Worm (Caenorhabditis elegans) whole organism, L4/young adult: Measurements from ENCODE around the gene cyp-34A9.

Source experiments
- W03F9.2 ChIP-seq: fragments of 150-350 bp; optimal IDR thresholded peaks from 2 replicates; lab custom pipeline; 2014; ENCODE audit warnings: missing biosample characterization, missing genetic modification characterization
- dao-5 ChIP-seq: sonication (generic microtip); optimal IDR thresholded peaks from 2 replicates; lab custom pipeline; 2016; ENCODE audit warnings: missing genotype, missing genetic modification characterization, moderate library complexity, missing compliant biosample characterization
- him-1 ChIP-seq: sonication (generic microtip); optimal IDR thresholded peaks from 2 replicates; lab custom pipeline; 2016; ENCODE audit warnings: missing genotype, missing genetic modification reagents, missing genetic modification characterization, missing compliant biosample characterization

The cyp-34A9 gene

DNA sequence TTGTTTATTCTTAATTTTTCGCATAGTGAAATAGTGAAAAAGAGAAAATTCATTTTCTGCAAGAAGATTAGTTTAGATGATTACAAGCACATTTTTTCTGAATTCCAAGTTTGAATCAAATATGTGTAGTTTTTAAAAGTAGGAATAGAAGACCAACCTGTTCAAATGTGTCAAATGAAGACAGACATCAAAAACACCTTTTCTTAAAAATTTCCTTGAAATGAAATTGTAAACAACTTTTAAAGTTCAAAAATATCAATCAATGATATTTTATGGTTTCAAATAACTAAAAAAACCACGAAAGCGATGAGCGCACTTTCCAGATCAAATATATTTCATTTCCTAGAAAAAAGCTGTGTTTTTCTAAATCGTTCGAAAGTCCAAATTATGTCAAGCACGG is 11.3 kb upstream of the cyp-34A9 start, which contains the start of gene nlp-30:
Gene nlp-30, plus strand, starts transcription at position 301 of the 400 bp plus-strand sequence.
- TF ChIP-seq dao-5 (tag; lab: Kevin White, UChicago) = no peak
- no peak for TF ChIP-seq W03F9.2 (tag; lab: Kevin White, UChicago)
- TF ChIP-seq him-1 (tag; lab: Kevin White, UChicago) = no peak

DNA sequence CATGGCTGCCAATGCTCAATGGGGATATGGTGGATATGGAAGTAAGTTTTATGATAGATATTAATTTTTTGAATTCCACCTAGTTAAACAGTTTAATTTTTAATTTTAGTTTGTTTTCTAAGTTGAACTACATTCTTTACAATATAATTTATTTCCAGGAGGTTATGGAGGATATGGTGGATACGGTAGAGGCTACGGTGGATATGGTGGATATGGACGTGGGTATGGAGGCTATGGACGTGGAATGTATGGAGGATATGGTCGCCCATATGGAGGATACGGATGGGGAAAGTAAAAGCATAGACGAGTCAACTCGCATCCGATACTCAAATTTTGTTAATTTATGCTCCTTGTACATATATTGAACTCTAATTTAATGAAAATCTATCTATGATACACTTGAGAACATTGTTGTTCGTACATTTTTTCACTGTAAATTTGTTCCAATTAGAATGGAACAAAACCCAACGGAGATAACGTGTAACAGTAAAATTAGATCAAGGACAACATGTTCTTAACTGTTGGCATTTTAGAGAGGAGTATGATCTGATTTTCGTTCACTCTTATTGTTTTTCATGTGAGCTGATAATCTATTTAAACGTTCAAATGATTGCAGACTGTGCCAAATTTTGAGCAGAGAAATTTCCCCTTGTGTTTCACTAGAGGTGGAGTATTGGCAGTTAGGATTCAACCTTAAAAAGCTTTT is 10.0 kb upstream of the cyp-34A9 start:
- TF ChIP-seq W03F9.2 (tag; lab: Kevin White, UChicago) (no peak), him-1 (tag; lab: Kevin White, UChicago) (no peak), dao-5 (tag; lab: Kevin White, UChicago) (no peak)

DNA sequence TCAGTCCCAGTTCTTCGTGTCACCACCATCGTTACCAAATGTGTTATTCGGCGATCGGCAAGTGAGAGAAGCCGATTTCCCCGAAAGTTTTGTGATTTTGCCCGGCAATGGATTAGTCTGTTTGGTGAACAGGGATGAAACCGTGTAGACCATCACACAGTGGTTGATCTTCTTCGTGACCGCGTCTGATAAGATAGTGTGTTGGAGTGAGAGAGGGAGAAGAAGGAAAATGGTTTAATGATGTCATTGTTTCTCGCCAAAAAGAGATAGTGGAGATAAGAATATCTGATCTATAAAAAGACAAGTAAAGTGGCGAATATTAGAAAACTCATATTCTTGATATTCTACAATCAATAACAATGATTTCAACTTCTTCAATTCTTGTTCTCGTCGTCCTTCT is 9.5 kb upstream of the cyp-34A9 start, which contains the start of gene nlp-31:
Gene nlp-31, plus strand, starts transcription at position 237 of the 400 bp plus-strand sequence.
- no peak for TF ChIP-seq him-1 (tag; lab: Kevin White, UChicago)
- no peak for TF ChIP-seq dao-5 (tag; lab: Kevin White, UChicago)
- no peak for TF ChIP-seq W03F9.2 (tag; lab: Kevin White, UChicago)

DNA sequence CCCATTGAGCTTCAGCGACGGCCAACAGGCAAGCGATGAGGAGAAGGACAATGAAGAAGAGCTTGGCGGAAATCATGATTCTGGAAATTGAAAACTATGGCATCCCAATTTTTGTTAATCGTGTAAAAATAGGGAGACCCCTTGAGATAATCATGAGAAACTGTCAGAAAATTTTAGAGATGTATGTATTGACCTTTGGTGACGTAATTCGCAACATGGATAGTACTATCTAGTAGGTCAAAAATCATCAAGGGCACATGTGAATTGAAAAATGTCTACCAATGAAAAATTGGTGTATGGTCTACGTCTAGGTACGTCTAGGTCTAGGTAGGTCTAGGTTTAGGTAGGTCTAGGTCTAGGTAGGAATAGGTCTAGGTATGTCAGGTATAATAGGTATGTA is 8.7 kb upstream of the cyp-34A9 start, which contains the start of gene nlp-34:
Gene nlp-34, minus strand, starts transcription at position 82 of the 400 bp plus-strand sequence.
- TF ChIP-seq him-1 (tag; lab: Kevin White, UChicago) (no peak), dao-5 (tag; lab: Kevin White, UChicago) (no peak), W03F9.2 (tag; lab: Kevin White, UChicago) (no peak)

DNA sequence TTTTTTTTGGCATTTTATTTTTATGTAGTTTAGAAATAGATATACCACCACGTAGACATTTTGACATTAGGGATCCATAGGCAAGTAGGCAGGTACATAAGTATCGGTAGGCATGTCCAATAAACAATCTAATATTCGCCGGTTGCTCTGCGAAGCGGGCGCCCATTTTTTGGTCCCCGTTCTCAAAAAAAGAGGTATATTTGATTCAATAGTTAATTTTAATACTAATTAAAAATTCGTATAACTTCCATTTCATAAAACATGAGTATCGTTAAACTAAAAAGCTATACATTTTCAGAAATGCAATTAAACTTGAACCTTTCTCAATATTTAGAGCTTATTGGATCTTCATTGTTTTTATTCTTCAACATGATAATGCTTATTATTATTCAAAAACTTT is 6.6 kb upstream of the cyp-34A9 start, which contains the start of gene str-83:
Gene str-83, plus strand, starts transcription at position 301 of the 400 bp plus-strand sequence.
- TF ChIP-seq him-1 (tag; lab: Kevin White, UChicago) = no peak
- TF ChIP-seq dao-5 (tag; lab: Kevin White, UChicago) = no peak
- no peak for TF ChIP-seq W03F9.2 (tag; lab: Kevin White, UChicago)

DNA sequence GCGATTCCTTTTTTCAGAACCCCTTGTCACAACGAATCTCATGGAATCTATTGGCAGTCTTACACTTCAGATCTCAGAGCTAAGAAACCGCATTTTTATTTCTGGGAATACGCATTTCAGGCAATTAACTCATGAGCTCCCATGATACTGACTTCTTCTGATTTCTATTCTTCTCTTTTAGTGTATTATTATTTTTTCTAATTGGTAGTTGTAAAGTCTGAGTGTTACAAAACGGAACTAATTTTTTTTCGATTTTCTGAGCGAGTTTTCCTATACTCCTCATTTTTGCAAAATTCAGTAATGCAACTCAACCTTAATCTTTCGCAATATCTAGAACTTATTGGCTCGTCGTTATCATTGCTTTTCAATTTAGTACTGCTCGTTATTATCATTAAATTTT is 4.0 kb upstream of the cyp-34A9 start, which contains the start of gene str-82:
Gene str-82, plus strand, starts transcription at position 301 of the 400 bp plus-strand sequence.
- no peak for TF ChIP-seq dao-5 (tag; lab: Kevin White, UChicago)
- TF ChIP-seq W03F9.2 (tag; lab: Kevin White, UChicago) = no peak
- no peak for TF ChIP-seq him-1 (tag; lab: Kevin White, UChicago)

DNA sequence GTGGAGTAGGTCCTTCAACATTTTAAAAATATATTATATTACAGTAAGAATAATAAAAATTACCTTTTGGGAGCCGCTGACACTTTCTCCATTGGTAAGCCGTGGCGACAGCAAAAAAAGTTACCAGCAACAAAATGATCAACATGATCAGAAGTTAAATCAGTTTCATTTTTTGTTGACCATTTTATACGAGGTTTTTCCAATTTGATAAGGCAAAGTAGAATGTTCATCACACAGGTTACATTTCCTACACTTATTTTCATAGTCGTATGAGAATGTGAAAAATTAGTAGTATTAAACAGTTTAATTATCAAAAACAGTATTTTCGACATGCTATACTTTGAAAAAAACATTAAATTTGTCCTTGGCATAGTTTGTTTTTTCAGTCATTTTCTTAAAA is 2.5 kb upstream of the cyp-34A9 start, which contains the start of gene cyp-34A10:
Gene cyp-34A10, minus strand, starts transcription at position 146 of the 400 bp plus-strand sequence.
- TF ChIP-seq dao-5 (tag; lab: Kevin White, UChicago) (no peak), W03F9.2 (tag; lab: Kevin White, UChicago) (no peak), him-1 (tag; lab: Kevin White, UChicago) (no peak)

DNA sequence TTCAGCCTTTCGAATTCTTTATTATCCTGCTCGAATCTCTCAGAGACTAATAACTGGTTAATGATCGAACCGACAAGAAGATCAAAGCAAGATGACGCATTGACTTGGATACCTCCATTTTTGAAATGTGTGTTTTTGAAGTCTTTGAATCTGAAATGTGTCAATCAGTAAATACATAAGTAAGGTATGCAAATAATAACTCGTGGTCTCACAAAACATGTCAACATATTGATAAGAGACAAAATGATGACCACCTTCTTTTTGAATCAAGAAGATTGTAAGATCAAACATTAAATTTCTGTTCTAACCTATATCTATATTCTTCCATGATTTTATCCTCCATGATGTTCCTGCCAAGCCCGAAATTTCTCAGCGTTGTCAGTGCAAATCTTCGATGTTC is 676 bp downstream of the cyp-34A9 start:
- TF ChIP-seq him-1 (tag; lab: Kevin White, UChicago) = no peak
- TF ChIP-seq dao-5 (tag; lab: Kevin White, UChicago) = no peak
- TF ChIP-seq W03F9.2 (tag; lab: Kevin White, UChicago) = no peak

DNA sequence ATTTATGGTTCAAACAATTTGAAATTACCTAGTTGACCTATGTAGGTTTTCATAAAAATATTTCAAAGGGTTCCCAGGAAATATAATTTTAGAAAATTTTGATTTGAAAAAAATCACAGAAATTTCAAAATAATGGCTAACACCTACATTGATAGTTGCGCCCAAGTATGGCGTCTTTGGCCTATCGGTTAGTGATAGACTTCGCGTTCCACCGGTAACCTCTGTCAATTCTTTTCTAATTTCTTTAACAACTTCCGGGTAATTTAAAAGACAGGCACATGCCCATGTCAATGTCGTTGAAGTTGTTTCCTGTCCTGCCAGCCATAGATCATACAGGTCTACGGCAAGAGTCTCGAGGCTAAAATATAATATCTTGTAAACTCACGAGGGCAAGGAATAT is 1.4 kb downstream of the cyp-34A9 start:
- TF ChIP-seq dao-5 (tag; lab: Kevin White, UChicago) (no peak), W03F9.2 (tag; lab: Kevin White, UChicago) (no peak), him-1 (tag; lab: Kevin White, UChicago) (no peak)

DNA sequence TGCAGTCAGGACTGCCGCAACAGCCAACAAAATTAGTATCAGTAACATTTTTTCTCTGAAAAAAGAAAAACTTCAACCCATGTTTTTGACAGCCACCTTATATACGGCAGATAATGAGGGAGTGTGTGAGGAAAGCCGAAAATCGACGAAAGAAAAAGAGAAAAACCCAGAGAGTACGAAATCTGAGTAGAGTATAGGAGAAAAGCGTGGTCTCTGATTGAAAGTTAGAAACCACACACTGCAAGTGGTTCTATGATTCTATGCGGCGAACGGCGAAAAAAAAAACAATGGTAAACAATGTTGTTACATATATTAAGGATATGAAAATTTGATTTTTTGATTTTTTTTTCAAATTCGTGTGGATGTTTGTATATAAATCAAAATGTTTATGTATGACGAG is 2.6 kb downstream of the cyp-34A9 start, which contains the start of gene cyp-34A8:
Gene cyp-34A8, minus strand, starts transcription at position 62 of the 400 bp plus-strand sequence.
- no peak for TF ChIP-seq dao-5 (tag; lab: Kevin White, UChicago)
- no peak for TF ChIP-seq W03F9.2 (tag; lab: Kevin White, UChicago)
- TF ChIP-seq him-1 (tag; lab: Kevin White, UChicago) = no peak

DNA sequence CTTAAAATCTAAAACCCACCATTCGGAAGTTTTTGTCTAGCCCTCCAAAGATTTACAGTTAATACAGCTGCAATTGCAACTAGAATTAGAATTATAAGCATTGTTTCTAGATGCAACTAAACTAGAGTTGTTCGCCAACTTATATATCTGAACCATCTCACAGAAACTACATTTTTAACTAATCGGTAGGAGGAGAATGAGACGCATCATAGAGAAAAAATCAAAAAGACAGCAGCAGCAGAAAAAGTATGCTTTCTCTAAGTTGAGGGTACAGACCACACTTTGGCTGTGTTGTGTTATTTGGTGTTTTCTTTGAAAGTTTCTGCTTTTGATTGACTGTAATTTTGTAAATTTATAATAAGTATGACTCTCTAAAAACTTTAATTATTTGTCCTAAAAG is 6.6 kb downstream of the cyp-34A9 start, which contains the start of gene cyp-34A7:
Gene cyp-34A7, minus strand, starts transcription at position 101 of the 400 bp plus-strand sequence.
- TF ChIP-seq dao-5 (tag; lab: Kevin White, UChicago) = no peak
- TF ChIP-seq W03F9.2 (tag; lab: Kevin White, UChicago) = no peak
- no peak for TF ChIP-seq him-1 (tag; lab: Kevin White, UChicago)

DNA sequence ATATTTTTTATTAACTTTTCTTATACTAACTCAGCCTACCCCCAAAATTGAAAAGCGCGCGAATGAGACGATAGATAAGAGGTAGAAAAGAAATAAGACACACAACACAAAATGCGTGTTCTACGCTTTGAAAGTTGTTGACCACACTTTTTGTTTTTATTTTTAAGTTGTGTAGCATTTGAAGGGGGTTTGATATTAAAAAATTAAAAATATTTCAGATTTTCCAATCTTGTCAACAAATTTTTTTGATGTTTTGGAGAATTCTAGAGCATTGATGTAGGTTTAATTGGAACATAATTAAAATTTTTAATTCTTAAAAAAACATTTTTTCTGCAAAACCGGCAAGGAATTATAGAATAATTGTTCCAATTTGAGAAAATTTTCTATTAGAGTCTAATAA is 9.1 kb downstream of the cyp-34A9 start, which contains the start of gene cyp-34A6:
Gene cyp-34A6, minus strand, starts transcription at position 101 of the 400 bp plus-strand sequence.
- no peak for TF ChIP-seq him-1 (tag; lab: Kevin White, UChicago)
- no peak for TF ChIP-seq dao-5 (tag; lab: Kevin White, UChicago)
- no peak for TF ChIP-seq W03F9.2 (tag; lab: Kevin White, UChicago)

DNA sequence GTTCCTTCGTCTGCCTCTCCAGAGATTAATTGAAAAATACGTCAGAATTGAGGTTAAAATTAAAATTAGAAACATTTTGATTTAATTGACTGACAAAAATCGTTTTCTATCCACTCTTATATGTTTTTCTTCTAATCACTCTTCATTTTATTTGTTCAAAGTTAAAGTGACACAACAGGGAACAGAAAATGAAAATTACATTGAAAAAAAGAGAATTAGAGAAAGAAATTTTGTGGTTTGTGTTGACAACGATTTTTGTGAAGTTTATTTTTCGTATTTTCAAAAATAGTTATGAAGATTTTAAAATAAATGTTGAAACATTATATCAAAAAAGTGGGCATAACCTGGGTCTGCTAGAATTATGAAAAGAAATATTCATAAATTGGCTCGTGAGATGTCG is 12.7 kb downstream of the cyp-34A9 start, which contains the start of gene cyp-34A5:
Gene cyp-34A5, minus strand, starts transcription at position 101 of the 400 bp plus-strand sequence.
- TF ChIP-seq dao-5 (tag; lab: Kevin White, UChicago) (no peak), W03F9.2 (tag; lab: Kevin White, UChicago) (no peak), him-1 (tag; lab: Kevin White, UChicago) (no peak)
